Worm (Caenorhabditis elegans): ENCODE results near the gene F45D3.3.

The F45D3.3 gene

DNA sequence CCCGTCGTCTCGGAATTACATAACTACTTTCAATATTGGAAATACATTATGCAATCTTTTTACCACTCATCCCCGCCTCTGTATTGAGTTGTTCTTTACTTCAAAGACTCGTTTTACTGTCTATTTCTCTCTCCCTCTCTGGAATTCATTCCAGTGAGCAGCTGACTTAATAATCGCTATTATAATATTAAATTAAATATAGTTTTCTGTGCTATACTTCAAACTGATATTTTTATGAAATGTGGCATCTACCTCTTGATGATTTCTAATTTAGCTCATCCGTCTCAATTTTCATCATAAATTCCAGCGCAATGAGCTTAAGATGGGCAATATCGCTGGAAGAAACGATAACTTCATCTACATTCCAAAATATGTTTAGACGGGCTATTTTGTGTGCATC, 46.7 kb downstream of the F45D3.3 start, which contains the start of gene T28H10.1:
TSS of gene T28H10.1 (plus strand) at position 301 of the 400 bp plus-strand sequence.
- TF ChIP-seq Y67H2A.10 (GFP tag; conservative IDR thresholded peaks at IDR 0.05) (no peak), Y53F4B.3 (GFP tag; IDR thresholded peaks at IDR 0.05) (no peak), attf-5 (GFP tag; optimal IDR thresholded peaks at IDR 0.05) (no peak), snpc-4 (GFP tag; optimal IDR thresholded peaks at IDR 0.05) (no peak), snpc-4 (tag; optimal IDR thresholded peaks at IDR 0.05) (no peak), madf-3 (GFP tag; IDR thresholded peaks at IDR 0.05) (no peak), F49E8.2 (tag; optimal IDR thresholded peaks at IDR 0.05; ENCODE audit: insufficient read depth) (no peak), Y56A3A.18 (GFP tag; IDR thresholded peaks at IDR 0.05) (no peak), ceh-58 (GFP tag; IDR thresholded peaks at IDR 0.05) (no peak), F57A8.1 (GFP tag; optimal IDR thresholded peaks at IDR 0.05) (no peak), tbx-9 (tag; optimal IDR thresholded peaks at IDR 0.05; ENCODE audit: borderline replicate concordance) (no peak), nhr-27 (tag; optimal IDR thresholded peaks at IDR 0.05) (no peak), hlh-12 (tag; optimal IDR thresholded peaks at IDR 0.05) (no peak), ceh-40 (GFP tag; IDR thresholded peaks at IDR 0.05) (no peak), rpc-1 (optimal IDR thresholded peaks at IDR 0.05) (no peak), rpc-1 (tag; optimal IDR thresholded peaks at IDR 0.05) (no peak)

Measured in whole organism, young adult.